Worm (Caenorhabditis elegans) whole organism, late embryonic: Measurements from ENCODE around the gene cfp-1.

Experiments used
- C08G9.2 ChIP-seq: sonication (generic microtip); optimal IDR thresholded peaks from 2 replicates; lab custom pipeline; 2016; ENCODE audit warnings: mild to moderate bottlenecking, missing genetic modification characterization, moderate library complexity, missing compliant biosample characterization
- F13H6.1 ChIP-seq: sonication (generic microtip); optimal IDR thresholded peaks from 2 replicates; lab custom pipeline; 2016; ENCODE audit warnings: missing genetic modification characterization, missing compliant biosample characterization
- K09A11.1 ChIP-seq: sonication (generic microtip); optimal IDR thresholded peaks from 2 replicates; lab custom pipeline; 2017; ENCODE audit warnings: antibody characterized with exemption, mild to moderate bottlenecking, missing genetic modification characterization, missing compliant biosample characterization; ENCODE audit not compliant: insufficient read depth
- Y22D7AL.16 ChIP-seq: sonication (generic microtip); optimal IDR thresholded peaks from 2 replicates; lab custom pipeline; 2016; ENCODE audit warnings: missing genetic modification characterization, missing compliant biosample characterization
- ahr-1 ChIP-seq: sonication (generic microtip); optimal IDR thresholded peaks from 2 replicates; lab custom pipeline; 2016; ENCODE audit warnings: missing genetic modification characterization, missing compliant biosample characterization
- ama-1 ChIP-seq: fragments of 150-350 bp; optimal IDR thresholded peaks from 2 replicates; lab custom pipeline; 2014
- ceh-18 ChIP-seq: sonication (generic microtip); optimal IDR thresholded peaks from 2 replicates; lab custom pipeline; 2016; ENCODE audit warnings: missing genetic modification characterization, missing compliant biosample characterization
- ceh-2 ChIP-seq: sonication (generic microtip); optimal IDR thresholded peaks from 2 replicates; lab custom pipeline; 2016; ENCODE audit warnings: missing genotype, missing genetic modification characterization, missing compliant biosample characterization
- ceh-24 ChIP-seq: sonication (generic microtip); optimal IDR thresholded peaks from 2 replicates; lab custom pipeline; 2016; ENCODE audit warnings: mild to moderate bottlenecking, missing genetic modification characterization, missing compliant biosample characterization
- ceh-30 ChIP-seq: fragments of 150-350 bp; optimal IDR thresholded peaks from 2 replicates; lab custom pipeline; 2014; ENCODE audit warnings: missing biosample characterization, missing genetic modification characterization
- ceh-34 ChIP-seq: sonication (generic microtip); optimal IDR thresholded peaks from 2 replicates; lab custom pipeline; 2016; ENCODE audit warnings: mild to moderate bottlenecking, missing genetic modification characterization, missing compliant biosample characterization
- ceh-45 ChIP-seq: fragments of 200-800 bp; sonication (Bioruptor generic); IDR thresholded peaks from 2 replicates; pipeline ENCODE4 v1.3.6; 2022; ENCODE audit warnings: missing genetic modification reagents, missing genetic modification characterization, missing compliant biosample characterization
- ceh-6 ChIP-seq: fragments of 200-800 bp; sonication (Bioruptor generic); optimal IDR thresholded peaks from 2 replicates; lab custom pipeline; 2018; ENCODE audit warnings: mild to moderate bottlenecking, missing genetic modification characterization, missing compliant biosample characterization
- ceh-9 ChIP-seq: sonication (generic microtip); optimal IDR thresholded peaks from 2 replicates; lab custom pipeline; 2016; ENCODE audit warnings: mild to moderate bottlenecking, missing genetic modification characterization, inconsistent platforms, missing compliant biosample characterization
- dmd-4 ChIP-seq: sonication (generic microtip); optimal IDR thresholded peaks from 2 replicates; lab custom pipeline; 2016; ENCODE audit warnings: borderline replicate concordance, missing genetic modification characterization, missing compliant biosample characterization
- dve-1 ChIP-seq: sonication (generic microtip); optimal IDR thresholded peaks from 2 replicates; lab custom pipeline; 2017; ENCODE audit warnings: antibody characterized with exemption, mild to moderate bottlenecking, missing genetic modification characterization, missing compliant biosample characterization
- elt-2 ChIP-seq: sonication (generic microtip); optimal IDR thresholded peaks from 2 replicates; lab custom pipeline; 2016; ENCODE audit warnings: missing genetic modification reagents, missing genetic modification characterization, missing compliant biosample characterization
- elt-4 ChIP-seq: sonication (generic microtip); optimal IDR thresholded peaks from 2 replicates; lab custom pipeline; 2016; ENCODE audit warnings: missing genetic modification characterization, missing compliant biosample characterization
- fkh-6 ChIP-seq: sonication (generic microtip); optimal IDR thresholded peaks from 2 replicates; lab custom pipeline; 2016; ENCODE audit warnings: missing genetic modification characterization, missing compliant biosample characterization
- madf-2 ChIP-seq: sonication (generic microtip); optimal IDR thresholded peaks from 2 replicates; lab custom pipeline; 2017; ENCODE audit warnings: missing genetic modification characterization, missing compliant biosample characterization
- mec-3 ChIP-seq: sonication (generic microtip); optimal IDR thresholded peaks from 2 replicates; lab custom pipeline; 2016; ENCODE audit warnings: borderline replicate concordance, missing genetic modification characterization, missing compliant biosample characterization
- nfya-1 ChIP-seq: sonication (generic microtip); optimal IDR thresholded peaks from 2 replicates; lab custom pipeline; 2017; ENCODE audit warnings: missing genetic modification characterization, mild to moderate bottlenecking, missing compliant biosample characterization, antibody characterized with exemption, moderate library complexity
- nhr-232 ChIP-seq: sonication (generic microtip); optimal IDR thresholded peaks from 2 replicates; lab custom pipeline; 2016; ENCODE audit warnings: missing genetic modification characterization, missing compliant biosample characterization
- odd-2 ChIP-seq: sonication (generic microtip); optimal IDR thresholded peaks from 2 replicates; lab custom pipeline; 2017; ENCODE audit warnings: antibody characterized with exemption, mild to moderate bottlenecking, missing genetic modification characterization, missing compliant biosample characterization
- pag-3 ChIP-seq: sonication (generic microtip); optimal IDR thresholded peaks from 2 replicates; lab custom pipeline; 2016; ENCODE audit warnings: missing compliant biosample characterization, missing genetic modification characterization, borderline replicate concordance
- pha-4 ChIP-seq: fragments of 150-350 bp; optimal IDR thresholded peaks from 2 replicates; lab custom pipeline; 2018; ENCODE audit warnings: missing biosample characterization, missing genetic modification reagents, missing genetic modification characterization
- pqm-1 ChIP-seq: sonication (generic microtip); optimal IDR thresholded peaks from 2 replicates; lab custom pipeline; 2016; ENCODE audit warnings: missing genetic modification characterization, missing compliant biosample characterization
- ref-2 ChIP-seq: sonication (generic microtip); optimal IDR thresholded peaks from 2 replicates; lab custom pipeline; 2016; ENCODE audit warnings: missing genetic modification characterization, missing compliant biosample characterization
- sdc-2 ChIP-seq: sonication (generic microtip); optimal IDR thresholded peaks from 2 replicates; lab custom pipeline; 2016; ENCODE audit warnings: missing genotype, missing genetic modification characterization, missing compliant biosample characterization
- sox-4 ChIP-seq: sonication (generic microtip); optimal IDR thresholded peaks from 2 replicates; lab custom pipeline; 2017; ENCODE audit warnings: mild to moderate bottlenecking, missing genetic modification characterization, inconsistent platforms, missing compliant biosample characterization
- tbx-2 ChIP-seq: sonication (generic microtip); optimal IDR thresholded peaks from 2 replicates; lab custom pipeline; 2016; ENCODE audit warnings: missing genetic modification characterization, missing compliant biosample characterization
- unc-3 ChIP-seq, 2 experiments: fragments of 200-800 bp in 1 of 2; sonication (Bioruptor generic) in 1 of 2; sonication (generic microtip) in 1 of 2; conservative IDR thresholded peaks in 1 of 2; optimal IDR thresholded peaks in 1 of 2; 2 replicates each; pipeline versions ENCODE4 v1.3.6 to Lab custom; 2016 to 2022; ENCODE audit warnings: missing compliant biosample characterization in 2 of 2, missing genetic modification characterization in 2 of 2, missing genetic modification reagents in 1 of 2
- unc-42 ChIP-seq: sonication (generic microtip); optimal IDR thresholded peaks from 2 replicates; lab custom pipeline; 2016; ENCODE audit warnings: missing genotype, missing genetic modification characterization, missing compliant biosample characterization
- unc-55 ChIP-seq: sonication (generic microtip); optimal IDR thresholded peaks from 2 replicates; lab custom pipeline; 2017; ENCODE audit warnings: missing biosample characterization, missing genetic modification reagents, missing genetic modification characterization

cfp-1 gene

ce11 chrIV:14072011-14072649, 5.1 kb upstream of the cfp-1 start:
- TF ChIP-seq K09A11.1 (no peak), fkh-6 (no peak), Y22D7AL.16 (tag; lab: Kevin White, UChicago) (no peak)

ce11 chrIV:14074456-14074855, 2.8 kb upstream of the cfp-1 start:
- TF ChIP-seq ceh-24 (tag; lab: Kevin White, UChicago) (no peak), elt-4 (tag; lab: Kevin White, UChicago) (no peak), sox-4 (tag; lab: Kevin White, UChicago) (no peak), unc-55 (GFP tag; lab: Kevin White, UChicago) (no peak), ceh-2 (no peak), pqm-1 (tag; lab: Kevin White, UChicago) (no peak), ceh-6 (GFP tag; lab: Kevin White, UChicago) (no peak), sdc-2 (tag; lab: Kevin White, UChicago) (no peak), ama-1 (lab: Kevin White, UChicago) (no peak), unc-42 (tag; lab: Kevin White, UChicago) (no peak), nfya-1 (tag; lab: Kevin White, UChicago) (no peak), odd-2 (no peak), ceh-34 (tag; lab: Kevin White, UChicago) (no peak), pag-3 (tag; lab: Kevin White, UChicago) (no peak), F13H6.1 (tag; lab: Kevin White, UChicago) (no peak)
- TF ChIP-seq, all 69 proteins: peak for 0

- TF ChIP-seq elt-4 (tag; lab: Kevin White, UChicago) (no peak), dmd-4 (no peak), dve-1 (tag; lab: Kevin White, UChicago) (no peak), ceh-18 (tag; lab: Kevin White, UChicago) (no peak), unc-55 (GFP tag; lab: Kevin White, UChicago) (no peak), ceh-45 (GFP tag; lab: Robert Waterston, UW) (no peak), ceh-24 (tag; lab: Kevin White, UChicago) (no peak), ceh-6 (GFP tag; lab: Kevin White, UChicago) (no peak), tbx-2 (tag; lab: Kevin White, UChicago) (no peak)
Observed at ce11 chrIV:14082956-14083355, 5.7 kb downstream of the cfp-1 start.

- TF ChIP-seq pha-4 (tag; lab: Kevin White, UChicago) (no peak), tbx-2 (tag; lab: Kevin White, UChicago) (no peak), mec-3 (tag; lab: Kevin White, UChicago) (no peak), nhr-232 (tag; lab: Kevin White, UChicago) (no peak), pag-3 (tag; lab: Kevin White, UChicago) (no peak), madf-2 (no peak), odd-2 (no peak), sox-4 (tag; lab: Kevin White, UChicago) (no peak), elt-2 (no peak), ceh-9 (no peak), ceh-30 (tag; lab: Kevin White, UChicago) (no peak), C08G9.2 (tag; lab: Kevin White, UChicago) (no peak), ahr-1 (tag; lab: Kevin White, UChicago) (no peak), fkh-6 (no peak), ref-2 (tag; lab: Kevin White, UChicago) (no peak), unc-55 (GFP tag; lab: Kevin White, UChicago) (no peak), unc-3 (GFP tag; conservative IDR thresholded peaks at IDR 0.05; lab: Robert Waterston, UW) (no peak), unc-3 (tag; optimal IDR thresholded peaks at IDR 0.05; lab: Kevin White, UChicago) (no peak)
Observed at ce11 chrIV:14083505-14083904, 6.3 kb downstream of the cfp-1 start, which contains the start of gene F52B11.2. F52B11.2 (plus strand) TSS chrIV:14083568.
